Worm (Caenorhabditis elegans): ENCODE measurements around the gene Y39B6A.25.

DNA sequence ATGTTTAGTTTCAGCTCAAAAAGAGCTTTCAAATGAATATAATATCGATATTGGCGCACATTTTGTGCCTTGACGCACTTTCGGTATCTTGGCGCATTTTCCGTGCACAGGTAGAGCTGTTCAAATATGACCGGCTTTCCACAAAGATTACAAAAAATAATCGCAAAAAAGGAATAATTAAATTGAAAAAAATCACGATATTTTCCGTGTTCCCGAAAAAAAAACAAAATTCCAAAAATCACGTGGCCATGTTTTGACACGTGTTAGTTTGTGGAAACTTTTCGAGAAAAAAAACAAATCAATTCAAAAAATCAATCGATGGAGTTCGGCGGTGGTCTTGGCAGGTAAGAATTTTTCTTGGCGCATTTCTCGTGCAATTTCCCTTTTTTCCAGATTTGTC lies at the start of gene Y39B6A.25:
- TF ChIP-seq tab-1 (GFP tag; IDR thresholded peaks at IDR 0.05) (no peak), med-1 (GFP tag; optimal IDR thresholded peaks at IDR 0.05; ENCODE audit: insufficient read depth) (no peak), flt-1 (GFP tag; IDR thresholded peaks at IDR 0.05) (no peak)

All from whole organism, midembryonic.